Fruit fly (Drosophila melanogaster) whole organism, wandering third instar larva: ENCODE measurements around the gene CG18262.

Experiments
- Abd-B ChIP-seq: fragments of >200 bp; optimal IDR thresholded peaks from 2 replicates; lab custom pipeline; 2017; ENCODE audit warnings: missing biosample characterization, missing genetic modification characterization
- CG9705 ChIP-seq: fragments of 200-800 bp; sonication (Bioruptor generic); optimal IDR thresholded peaks from 2 replicates; lab custom pipeline; 2018; ENCODE audit warnings: missing biosample characterization, mild to moderate bottlenecking, missing genetic modification characterization
- CrebA ChIP-seq: fragments of 200-800 bp; sonication (Bioruptor generic); optimal IDR thresholded peaks from 2 replicates; lab custom pipeline; 2016; ENCODE audit warnings: missing biosample characterization, mild to moderate bottlenecking, missing genetic modification characterization, borderline replicate concordance
- Dfd ChIP-seq: fragments of >200 bp; optimal IDR thresholded peaks from 2 replicates; lab custom pipeline; 2017; ENCODE audit warnings: missing biosample characterization, missing genetic modification characterization
- Dif ChIP-seq: fragments of 200-275, 200-300 bp; sonication (Bioruptor generic); optimal IDR thresholded peaks from 2 replicates; lab custom pipeline; 2018; ENCODE audit warnings: missing biosample characterization, missing genetic modification characterization; ENCODE audit not compliant: partially characterized antibody
- GATAd ChIP-seq: sonication (Bioruptor generic); optimal IDR thresholded peaks from 2 replicates; lab custom pipeline; 2016; ENCODE audit warnings: missing biosample characterization, missing genetic modification characterization
- HLH106 ChIP-seq: fragments of 200-800 bp; optimal IDR thresholded peaks from 3 replicates; lab custom pipeline; 2019; ENCODE audit warnings: missing biosample characterization, mild to moderate bottlenecking, missing genetic modification characterization, moderate library complexity
- Hnf4 ChIP-seq: fragments of 200-800 bp; sonication (Bioruptor generic); optimal IDR thresholded peaks from 2 replicates; lab custom pipeline; 2016; ENCODE audit warnings: missing biosample characterization, mild to moderate bottlenecking, missing genetic modification characterization
- Hr78 ChIP-seq: fragments of >200 bp; optimal IDR thresholded peaks from 2 replicates; lab custom pipeline; 2017; ENCODE audit warnings: missing biosample characterization, missing genetic modification characterization
- Hr83 ChIP-seq: fragments of 200-300 bp; sonication (Bioruptor generic); optimal IDR thresholded peaks from 2 replicates; lab custom pipeline; 2016; ENCODE audit warnings: missing biosample characterization, mild to moderate bottlenecking, missing genetic modification characterization, moderate library complexity; ENCODE audit not compliant: poor library complexity, severe bottlenecking
- Jra ChIP-seq: sonication (Bioruptor generic); optimal IDR thresholded peaks from 2 replicates; lab custom pipeline; 2016; ENCODE audit warnings: missing biosample characterization, missing genetic modification characterization
- Mio ChIP-seq: sonication (Bioruptor generic); optimal IDR thresholded peaks from 2 replicates; lab custom pipeline; 2016; ENCODE audit warnings: missing biosample characterization, missing genetic modification characterization
- Myc ChIP-seq: fragments of >200 bp; optimal IDR thresholded peaks from 2 replicates; lab custom pipeline; 2017
- N ChIP-seq: fragments of >200 bp; optimal IDR thresholded peaks from 2 replicates; lab custom pipeline; 2018; ENCODE audit warnings: missing biosample characterization, missing external identifiers, missing genetic modification characterization
- OdsH ChIP-seq: fragments of 200-800 bp; sonication (Bioruptor generic); optimal IDR thresholded peaks from 2 replicates; lab custom pipeline; 2016; ENCODE audit warnings: missing biosample characterization, mild to moderate bottlenecking, missing genetic modification characterization
- Rel ChIP-seq, 2 experiments: fragments of 200-800 bp; sonication (Bioruptor generic) in 1 of 2; optimal IDR thresholded peaks; 2 replicates in 1 of 2; 3 replicates in 1 of 2; lab custom pipeline; 2016 to 2019; ENCODE audit warnings: mild to moderate bottlenecking in 2 of 2, missing biosample characterization in 2 of 2, missing genetic modification characterization in 2 of 2, moderate library complexity in 1 of 2
- Sp1 ChIP-seq: fragments of 200-800 bp; sonication (Bioruptor generic); optimal IDR thresholded peaks from 3 replicates; lab custom pipeline; 2019; ENCODE audit warnings: missing biosample characterization, mild to moderate bottlenecking, missing genetic modification characterization, moderate library complexity
- Vsx2 ChIP-seq: fragments of 200-300, 225-300 bp; sonication (Bioruptor generic); optimal IDR thresholded peaks from 2 replicates; lab custom pipeline; 2018; ENCODE audit warnings: missing biosample characterization, missing genetic modification characterization; ENCODE audit not compliant: partially characterized antibody
- br ChIP-seq: fragments of 200-800 bp; sonication (Bioruptor generic); optimal IDR thresholded peaks from 2 replicates; lab custom pipeline; 2016; ENCODE audit warnings: missing biosample characterization, missing genetic modification characterization
- brk ChIP-seq: fragments of 200-800 bp; sonication (Bioruptor generic); optimal IDR thresholded peaks from 2 replicates; lab custom pipeline; 2016; ENCODE audit warnings: missing biosample characterization, mild to moderate bottlenecking, missing genetic modification characterization
- dl ChIP-seq, 2 experiments: fragments of 175-275, 200-275 bp in 1 of 2; fragments of 200-275 bp in 1 of 2; sonication (Bioruptor generic); optimal IDR thresholded peaks; lab custom pipeline; 2018; ENCODE audit warnings: mild to moderate bottlenecking in 2 of 2, missing biosample characterization in 2 of 2, missing genetic modification characterization in 2 of 2, moderate library complexity in 2 of 2; ENCODE audit not compliant: partially characterized antibody in 2 of 2, insufficient read depth in 1 of 2
- dmrt93B ChIP-seq: fragments of 200-800 bp; sonication (Bioruptor generic); optimal IDR thresholded peaks from 2 replicates; lab custom pipeline; 2018; ENCODE audit warnings: missing biosample characterization, mild to moderate bottlenecking, missing genetic modification characterization
- dsf ChIP-seq: sonication (Bioruptor generic); optimal IDR thresholded peaks from 2 replicates; lab custom pipeline; 2016; ENCODE audit warnings: missing biosample characterization, missing genetic modification characterization, borderline replicate concordance
- ey ChIP-seq: fragments of 200-800 bp; sonication (Bioruptor generic); optimal IDR thresholded peaks from 2 replicates; lab custom pipeline; 2016; ENCODE audit warnings: missing biosample characterization, missing genetic modification characterization
- fru ChIP-seq: fragments of 200-800 bp; sonication (Bioruptor generic); optimal IDR thresholded peaks from 3 replicates; lab custom pipeline; 2016; ENCODE audit warnings: missing biosample characterization, mild to moderate bottlenecking, missing genetic modification characterization
- h ChIP-seq: fragments of 200-800 bp; sonication (Bioruptor generic); optimal IDR thresholded peaks from 3 replicates; lab custom pipeline; 2016; ENCODE audit warnings: missing biosample characterization, mild to moderate bottlenecking, missing genetic modification characterization
- jim ChIP-seq: fragments of 175-275, 200-325 bp; sonication (Bioruptor generic); optimal IDR thresholded peaks from 2 replicates; lab custom pipeline; 2016; ENCODE audit warnings: missing biosample characterization, mild to moderate bottlenecking, missing genetic modification characterization
- lola ChIP-seq: fragments of >200 bp; optimal IDR thresholded peaks from 2 replicates; lab custom pipeline; 2017; ENCODE audit warnings: missing biosample characterization, missing genetic modification characterization
- pan ChIP-seq: fragments of >200 bp; optimal IDR thresholded peaks from 2 replicates; lab custom pipeline; 2017
- psq ChIP-seq: fragments of 200-800 bp; sonication (Bioruptor generic); optimal IDR thresholded peaks from 3 replicates; lab custom pipeline; 2017; ENCODE audit warnings: missing biosample characterization, mild to moderate bottlenecking, missing genetic modification characterization, moderate library complexity
- rgr ChIP-seq: fragments of 200-800 bp; sonication (Bioruptor generic); optimal IDR thresholded peaks from 3 replicates; lab custom pipeline; 2016; ENCODE audit warnings: missing biosample characterization, mild to moderate bottlenecking, missing genetic modification characterization
- sv ChIP-seq: fragments of 200-800 bp; sonication (Bioruptor generic); optimal IDR thresholded peaks from 3 replicates; lab custom pipeline; 2016; ENCODE audit warnings: missing biosample characterization, missing genetic modification characterization
- tai ChIP-seq: sonication (Bioruptor generic); optimal IDR thresholded peaks from 2 replicates; lab custom pipeline; 2016; ENCODE audit warnings: missing biosample characterization, missing genetic modification characterization
- usp ChIP-seq: fragments of >200 bp; optimal IDR thresholded peaks from 2 replicates; lab custom pipeline; 2017; ENCODE audit warnings: missing biosample characterization, missing genetic modification characterization

CG18262 gene

dm6 chrX:8157294-8157693 lies 4.5 kb downstream of the CG18262 start, which contains the start of the genes Traf6 and GIIIspla2 (continued):
- no peak for TF ChIP-seq Abd-B (GFP tag; lab: Kevin White, UChicago)
- TF ChIP-seq GATAd: peak; percentile 11
- no peak for TF ChIP-seq lola (GFP tag; lab: Kevin White, UChicago)
- TF ChIP-seq Hnf4 (GFP tag; lab: Kevin White, UChicago): no peak
- no peak for TF ChIP-seq tai
- peak; percentile 67 for TF ChIP-seq Myc
- TF ChIP-seq Vsx2 (GFP tag; lab: Kevin White, UChicago): no peak
- TF ChIP-seq Dfd (GFP tag; lab: Kevin White, UChicago): no peak

dm6 chrX:8158942-8159472 lies 6.3 kb downstream of the CG18262 start:
- TF ChIP-seq rgr (GFP tag; lab: Kevin White, UChicago) (no peak), Mio (no peak), Abd-B (GFP tag; lab: Kevin White, UChicago) (no peak), usp (GFP tag; lab: Kevin White, UChicago) (no peak), brk (no peak), OdsH (GFP tag; lab: Kevin White, UChicago) (no peak), N (GFP tag; lab: Kevin White, UChicago) (no peak), Hr78 (GFP tag; lab: Kevin White, UChicago) (no peak), HLH106 (tag; lab: Kevin White, UChicago) (no peak), tai (no peak), h (GFP tag; lab: Kevin White, UChicago) (no peak), dl (GFP tag; optimal IDR thresholded peaks at IDR 0.05; lab: Kevin White, UChicago; ENCODE audit: insufficient read depth in 1 of 2, partially characterized antibody in 2 of 2) (no peak), sv (GFP tag; lab: Kevin White, UChicago) (no peak), Hnf4 (GFP tag; lab: Kevin White, UChicago) (no peak), psq (GFP tag; lab: Kevin White, UChicago) (no peak), ey (GFP tag; lab: Kevin White, UChicago) (no peak), Vsx2 (GFP tag; lab: Kevin White, UChicago) (no peak)

dm6 chrX:8159754-8160153 lies 7.0 kb downstream of the CG18262 start, which contains the start of gene CG15337:
CG15337 (plus strand) TSS chrX:8160054.
- no peak for TF ChIP-seq N (GFP tag; lab: Kevin White, UChicago)
- no peak for TF ChIP-seq h (GFP tag; lab: Kevin White, UChicago)
- no peak for TF ChIP-seq dsf (GFP tag; lab: Kevin White, UChicago)
- TF ChIP-seq Dfd (GFP tag; lab: Kevin White, UChicago): no peak
- TF ChIP-seq Hnf4 (GFP tag; lab: Kevin White, UChicago): no peak
- no peak for TF ChIP-seq fru (GFP tag; lab: Kevin White, UChicago)

dm6 chrX:8162692-8163091 lies 9.9 kb downstream of the CG18262 start, which contains the start of gene CG10761:
CG10761 (minus strand) TSS chrX:8162792.
- TF ChIP-seq CrebA (GFP tag; lab: Kevin White, UChicago): no peak
- no peak for TF ChIP-seq rgr (GFP tag; lab: Kevin White, UChicago)
- no peak for TF ChIP-seq Hr83 (GFP tag; lab: Kevin White, UChicago)
- TF ChIP-seq Sp1 (GFP tag; lab: Kevin White, UChicago): no peak
- TF ChIP-seq CG9705 (GFP tag; lab: Kevin White, UChicago): no peak
- no peak for TF ChIP-seq br
- no peak for TF ChIP-seq Hnf4 (GFP tag; lab: Kevin White, UChicago)
- no peak for TF ChIP-seq jim (GFP tag; lab: Kevin White, UChicago)
- no peak for TF ChIP-seq Mio
- TF ChIP-seq, all 38 proteins: peak for 0

dm6 chrX:8163452-8163851 lies 10.7 kb downstream of the CG18262 start:
- TF ChIP-seq dl (GFP tag; optimal IDR thresholded peaks at IDR 0.05; lab: Kevin White, UChicago; ENCODE audit: insufficient read depth in 1 of 2, partially characterized antibody in 2 of 2) (no peak), Jra (GFP tag; lab: Kevin White, UChicago) (no peak), Hr78 (GFP tag; lab: Kevin White, UChicago) (no peak), ey (GFP tag; lab: Kevin White, UChicago) (no peak), Dif (GFP tag; lab: Kevin White, UChicago) (no peak), brk (no peak), Dfd (GFP tag; lab: Kevin White, UChicago) (no peak), Hnf4 (GFP tag; lab: Kevin White, UChicago) (no peak), Rel (GFP tag; optimal IDR thresholded peaks at IDR 0.05; lab: Kevin White, UChicago) (no peak), Rel (tag; optimal IDR thresholded peaks at IDR 0.05; lab: Kevin White, UChicago) (no peak), h (GFP tag; lab: Kevin White, UChicago) (no peak), Vsx2 (GFP tag; lab: Kevin White, UChicago) (no peak), Myc (no peak), pan (lab: Kevin White, UChicago) (no peak), CG9705 (GFP tag; lab: Kevin White, UChicago) (no peak), psq (GFP tag; lab: Kevin White, UChicago) (no peak), dmrt93B (GFP tag; lab: Kevin White, UChicago) (no peak)
